Worm (Caenorhabditis elegans): Measurements from ENCODE around the gene C36A4.10.

The C36A4.10 gene

DNA sequence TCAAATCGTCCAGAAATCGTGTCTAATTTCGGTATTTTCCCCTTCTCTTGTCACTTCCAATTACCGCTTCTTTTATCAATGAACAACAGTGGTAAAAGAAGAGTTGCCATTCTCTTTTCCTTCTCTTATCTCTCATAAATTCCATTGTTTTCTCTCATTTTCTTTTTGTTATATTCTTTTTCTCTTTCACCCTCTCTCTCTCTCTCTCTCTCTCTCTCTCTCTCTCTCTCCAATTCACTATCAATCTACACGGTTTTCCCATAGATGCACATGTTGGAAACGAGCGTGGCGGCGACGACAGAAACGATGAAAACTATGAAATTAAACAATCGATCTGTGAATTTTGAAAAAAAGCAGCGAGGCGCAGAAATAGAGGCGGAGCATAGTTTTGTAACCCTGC lies 32.1 kb downstream of the C36A4.10 start (continued):
- TF ChIP-seq daf-16 (GFP tag; optimal IDR thresholded peaks at IDR 0.05) (no peak), daf-16 (tag; optimal IDR thresholded peaks at IDR 0.05) (peak; percentile 67), lir-3 (tag; optimal IDR thresholded peaks at IDR 0.05) (no peak), skn-1 (tag; optimal IDR thresholded peaks at IDR 0.05) (no peak), Y48G9A.11 (GFP tag; IDR thresholded peaks at IDR 0.05) (no peak), php-3 (GFP tag; IDR thresholded peaks at IDR 0.05) (no peak), madf-9 (GFP tag; conservative IDR thresholded peaks at IDR 0.05) (no peak), ceh-82 (tag; optimal IDR thresholded peaks at IDR 0.05) (no peak), vab-7 (GFP tag; IDR thresholded peaks at IDR 0.05) (no peak), unc-62 (GFP tag; optimal IDR thresholded peaks at IDR 0.05 in 1 of 2) (peak in 1 of 2 experiments; percentile 94), unc-62 (tag; optimal IDR thresholded peaks at IDR 0.05) (no peak), ces-1 (GFP tag; optimal IDR thresholded peaks at IDR 0.05) (no peak), ama-1 (optimal IDR thresholded peaks at IDR 0.05) (no peak), nhr-102 (tag; optimal IDR thresholded peaks at IDR 0.05) (no peak), daf-19 (GFP tag; conservative IDR thresholded peaks at IDR 0.05) (no peak), ceh-20 (GFP tag; IDR thresholded peaks at IDR 0.05) (no peak), mes-2 (tag; optimal IDR thresholded peaks at IDR 0.05; ENCODE audit: poor library complexity, severe bottlenecking) (peak; percentile 25), ztf-11 (tag; optimal IDR thresholded peaks at IDR 0.05) (no peak), nhr-41 (GFP tag; IDR thresholded peaks at IDR 0.05) (no peak), dmd-6 (GFP tag; IDR thresholded peaks at IDR 0.05) (peak; percentile 40), R02D3.7 (tag; optimal IDR thresholded peaks at IDR 0.05) (no peak), ceh-62 (tag; optimal IDR thresholded peaks at IDR 0.05) (no peak), D1046.2 (GFP tag; IDR thresholded peaks at IDR 0.05) (no peak), tag-97 (GFP tag; IDR thresholded peaks at IDR 0.05) (no peak), egl-43 (GFP tag; IDR thresholded peaks at IDR 0.05) (no peak), lin-15B (tag; optimal IDR thresholded peaks at IDR 0.05) (no peak), zfp-3 (GFP tag; conservative IDR thresholded peaks at IDR 0.05) (no peak), mdl-1 (tag; optimal IDR thresholded peaks at IDR 0.05) (peak in 1 of 2 experiments; percentile 69), hlh-30 (tag; optimal IDR thresholded peaks at IDR 0.05; ENCODE audit: insufficient read depth) (peak; percentile 38), madf-5 (GFP tag; IDR thresholded peaks at IDR 0.05) (no peak), ZK546.5 (tag; optimal IDR thresholded peaks at IDR 0.05) (no peak)

DNA sequence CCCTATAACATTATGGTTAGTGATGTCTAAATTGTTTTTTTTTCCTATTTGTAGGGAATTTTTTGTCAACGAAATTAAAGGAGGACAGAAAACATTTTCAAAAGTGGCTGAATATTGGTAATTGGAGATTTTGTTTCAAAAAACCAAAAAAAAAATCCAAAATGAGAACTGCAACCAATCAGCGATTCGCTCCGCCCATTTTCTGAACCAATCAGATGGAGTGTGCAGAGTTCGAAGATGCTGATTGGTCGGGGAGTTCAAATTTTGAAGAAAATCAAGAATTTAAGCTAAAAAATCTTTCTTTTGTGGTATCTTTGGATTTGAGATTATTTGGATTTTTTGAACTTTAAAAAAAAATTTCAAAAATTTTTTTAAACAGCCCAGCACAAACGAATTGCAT lies 32.9 kb downstream of the C36A4.10 start:
- no peak for TF ChIP-seq mdl-1 (tag; optimal IDR thresholded peaks at IDR 0.05)
- 0 out of 2 replicates have a peak, but pooled peaks have one; percentile 5 for TF ChIP-seq hmg-1.1 (GFP tag; IDR thresholded peaks at IDR 0.05)
- TF ChIP-seq ama-1 (optimal IDR thresholded peaks at IDR 0.05), result no peak
- TF ChIP-seq zip-2 (tag; optimal IDR thresholded peaks at IDR 0.05), result no peak
- TF ChIP-seq set-16 (GFP tag; IDR thresholded peaks at IDR 0.05), result no peak
- TF ChIP-seq mxl-3 (GFP tag; optimal IDR thresholded peaks at IDR 0.05), result peak; percentile 20
- 0 out of 2 replicates have a peak, but pooled peaks have one; percentile 7 for TF ChIP-seq mdt-29 (GFP tag; IDR thresholded peaks at IDR 0.05)
- TF ChIP-seq nhr-41 (GFP tag; IDR thresholded peaks at IDR 0.05), result no peak
- no peak for TF ChIP-seq spr-3 (GFP tag; optimal IDR thresholded peaks at IDR 0.05)
- TF ChIP-seq F44E2.7 (GFP tag; IDR thresholded peaks at IDR 0.05), result no peak
- no peak for TF ChIP-seq pqm-1 (tag; optimal IDR thresholded peaks at IDR 0.05)
- no peak for TF ChIP-seq php-3 (GFP tag; IDR thresholded peaks at IDR 0.05)
